Worm (Caenorhabditis elegans) whole organism, L4/young adult: Measurements from ENCODE around the gene F28A10.5.
"Not testable (repeated sequence)": the region's sequence is repeated elsewhere in the genome, so short reads cannot be mapped to it uniquely, and the experiment has no call there.

ENCODE experiments used
- W03F9.2 ChIP-seq: fragments of 150-350 bp; optimal IDR thresholded peaks from 2 replicates; lab custom pipeline; 2014; ENCODE audit warnings: missing biosample characterization, missing genetic modification characterization
- dao-5 ChIP-seq: sonication (generic microtip); optimal IDR thresholded peaks from 2 replicates; lab custom pipeline; 2016; ENCODE audit warnings: missing genotype, missing genetic modification characterization, moderate library complexity, missing compliant biosample characterization
- him-1 ChIP-seq: sonication (generic microtip); optimal IDR thresholded peaks from 2 replicates; lab custom pipeline; 2016; ENCODE audit warnings: missing genotype, missing genetic modification reagents, missing genetic modification characterization, missing compliant biosample characterization

DNA sequence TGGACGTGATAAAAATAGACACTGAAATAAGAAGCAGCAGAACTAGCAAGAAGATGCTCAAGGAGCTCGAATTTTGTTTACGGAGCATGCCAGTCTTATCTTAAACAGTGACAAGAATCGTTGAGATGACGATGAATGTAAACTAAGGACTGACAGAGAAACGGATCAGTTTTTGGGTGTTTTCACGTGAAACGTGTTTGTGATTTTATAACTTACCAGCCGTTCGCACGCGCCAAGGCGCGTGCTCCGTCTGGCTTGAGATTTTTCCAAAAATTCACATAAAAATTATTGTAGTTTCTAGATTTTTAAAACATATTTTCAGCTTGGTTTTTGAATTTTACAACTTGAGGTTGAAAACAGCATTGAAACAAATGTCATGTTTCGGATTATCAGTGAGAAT is at the start of gene F28A10.5:
- not testable (repeated sequence) for TF ChIP-seq dao-5, him-1, W03F9.2 (tag; lab: Kevin White, UChicago)
